Fruit fly (Drosophila melanogaster): Measurements from ENCODE around the gene Ets96B.

The Ets96B gene

DNA sequence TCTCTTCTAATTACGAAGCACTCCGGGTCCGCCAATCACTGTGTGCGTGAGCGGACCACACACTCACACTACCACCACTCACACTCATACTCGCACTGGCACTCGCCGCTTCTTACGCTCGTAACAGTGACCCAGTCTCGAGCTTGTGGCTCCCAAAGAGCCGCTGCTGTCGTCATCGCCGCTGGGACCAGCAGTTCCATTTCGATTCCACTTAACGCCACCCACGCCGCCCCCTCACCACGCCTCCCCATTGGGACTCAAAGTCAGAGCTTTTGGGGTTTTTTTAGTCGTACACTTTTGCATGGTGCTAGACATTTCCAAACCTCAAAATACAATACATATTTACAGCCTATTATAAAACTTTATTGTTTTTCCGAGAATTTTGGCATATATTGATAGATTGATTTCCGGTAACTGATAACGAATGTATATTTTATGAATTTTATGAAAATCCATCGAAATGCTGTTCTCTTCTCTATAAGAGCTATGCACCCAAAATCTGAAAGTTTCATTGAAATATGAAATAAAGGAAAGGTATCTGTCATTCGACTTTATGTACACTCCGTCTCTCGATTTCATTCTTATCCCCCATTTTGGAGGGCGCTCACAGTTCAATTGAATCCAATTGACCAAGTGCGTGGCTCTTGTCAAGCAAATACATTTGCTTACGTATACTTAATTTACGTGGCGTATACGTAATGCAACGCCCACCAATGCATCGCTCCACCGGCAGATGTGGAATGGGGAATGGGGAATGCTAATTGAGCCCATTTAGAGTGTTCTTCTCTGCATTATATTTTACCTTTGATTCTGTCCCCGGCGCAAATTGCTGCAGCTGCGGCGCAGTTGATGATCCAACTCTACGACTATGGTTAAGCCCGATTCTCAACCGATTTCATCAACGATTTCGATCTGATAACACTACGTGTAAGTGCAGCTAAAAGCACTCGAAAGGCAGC lies 16.3 kb upstream of the Ets96B start, which contains the start of gene CG42331 (continued):
- TF ChIP-seq CG2712 (tag; optimal IDR thresholded peaks at IDR 0.05), result peak; percentile 67
- TF ChIP-seq D19A (tag; optimal IDR thresholded peaks at IDR 0.05), result peak; percentile 98
- no peak for TF ChIP-seq Mad (GFP tag; optimal IDR thresholded peaks at IDR 0.05)
- TF ChIP-seq gem (tag; optimal IDR thresholded peaks at IDR 0.05), result peak; percentile 86
- TF ChIP-seq mam (GFP tag; optimal IDR thresholded peaks at IDR 0.05), result peak; percentile 48
- no peak for TF ChIP-seq CG2889 (GFP tag; IDR thresholded peaks at IDR 0.05)
- no peak for TF ChIP-seq mld (GFP tag; IDR thresholded peaks at IDR 0.05; ENCODE audit: partially characterized antibody)
- no peak for TF ChIP-seq schlank (tag; optimal IDR thresholded peaks at IDR 0.05)
- 0 out of 2 replicates have a peak, but pooled peaks have one; percentile 14 for TF ChIP-seq CG4360 (GFP tag; IDR thresholded peaks at IDR 0.05)
- no peak for TF ChIP-seq E2f2 (GFP tag; IDR thresholded peaks at IDR 0.05)
- peak; percentile 71 for TF ChIP-seq phol (tag; optimal IDR thresholded peaks at IDR 0.05)
- TF ChIP-seq CG4730 (GFP tag; IDR thresholded peaks at IDR 0.05), result no peak
- no peak for TF ChIP-seq ac (GFP tag; optimal IDR thresholded peaks at IDR 0.05)
- peak; percentile 50 for TF ChIP-seq pho (GFP tag; optimal IDR thresholded peaks at IDR 0.05)
- peak; percentile 15 for TF ChIP-seq CG14710 (tag; optimal IDR thresholded peaks at IDR 0.05)
- TF ChIP-seq ranshi (GFP tag; IDR thresholded peaks at IDR 0.05), result peak; percentile 44; the same call in 1 of the 2 replicates
- no peak for TF ChIP-seq Elba2 (GFP tag; optimal IDR thresholded peaks at IDR 0.05)
- TF ChIP-seq CG8765 (GFP tag; IDR thresholded peaks at IDR 0.05), result no peak
- peak; percentile 18; the same call in 1 of the 2 replicates for TF ChIP-seq chm (GFP tag; IDR thresholded peaks at IDR 0.05)
- peak; percentile 55; the same call in 2 of the 3 replicates for TF ChIP-seq Aef1 (GFP tag; IDR thresholded peaks at IDR 0.05)
- TF ChIP-seq az2 (GFP tag; optimal IDR thresholded peaks at IDR 0.05), result peak; percentile 32
- TF ChIP-seq repo (GFP tag; optimal IDR thresholded peaks at IDR 0.05), result no peak
- TF ChIP-seq nmo (GFP tag; optimal IDR thresholded peaks at IDR 0.05), result peak; percentile 63
- peak; percentile 84 for TF ChIP-seq dmrt99B (tag; optimal IDR thresholded peaks at IDR 0.05)
- no peak for TF ChIP-seq slou (GFP tag; optimal IDR thresholded peaks at IDR 0.05)
- no peak for TF ChIP-seq CG16779 (GFP tag; IDR thresholded peaks at IDR 0.05)
- no peak for TF ChIP-seq CG12942 (GFP tag; optimal IDR thresholded peaks at IDR 0.05)
- TF ChIP-seq CG14014 (GFP tag; IDR thresholded peaks at IDR 0.05), result no peak
- TF ChIP-seq CG3163 (GFP tag; optimal IDR thresholded peaks at IDR 0.05), result peak; percentile 16
- TF ChIP-seq NK7.1 (GFP tag; optimal IDR thresholded peaks at IDR 0.05), result peak; percentile 24
- TF ChIP-seq gsb-n (tag; optimal IDR thresholded peaks at IDR 0.05), result peak; percentile 54
- TF ChIP-seq CG11504 (tag; optimal IDR thresholded peaks at IDR 0.05), result peak; percentile 77
- TF ChIP-seq CG1603 (tag; optimal IDR thresholded peaks at IDR 0.05), result peak; percentile 45
- peak; percentile 35 to 60 for TF ChIP-seq Trl (optimal IDR thresholded peaks at IDR 0.05)
- TF ChIP-seq Trl (GFP tag; optimal IDR thresholded peaks at IDR 0.05), result peak; percentile 27
- no peak for TF ChIP-seq Stat92E (GFP tag; optimal IDR thresholded peaks at IDR 0.05)
- no peak for TF ChIP-seq hbn (GFP tag; IDR thresholded peaks at IDR 0.05; ENCODE audit: partially characterized antibody)
- TF ChIP-seq HHEX (GFP tag; optimal IDR thresholded peaks at IDR 0.05), result peak; percentile 66
- peak; percentile 89 for TF ChIP-seq chinmo (GFP tag; IDR thresholded peaks at IDR 0.05; ENCODE audit: partially characterized antibody)
- no peak for TF ChIP-seq gro (GFP tag; optimal IDR thresholded peaks at IDR 0.05)
- 0 out of 3 replicates have a peak, but pooled peaks have one; percentile 50 for TF ChIP-seq CG34422 (GFP tag; IDR thresholded peaks at IDR 0.05)
- no peak for TF ChIP-seq Scr (GFP tag; IDR thresholded peaks at IDR 0.05; ENCODE audit: partially characterized antibody)
- TF ChIP-seq ssp (GFP tag; IDR thresholded peaks at IDR 0.05), result no peak
- TF ChIP-seq Bdp1 (GFP tag; optimal IDR thresholded peaks at IDR 0.05), result no peak
- peak; percentile 45 for TF ChIP-seq Ada2b (GFP tag; IDR thresholded peaks at IDR 0.05)
- no peak for TF ChIP-seq pzg (GFP tag; optimal IDR thresholded peaks at IDR 0.05)
- TF ChIP-seq aop (GFP tag; IDR thresholded peaks at IDR 0.05), result no peak
- TF ChIP-seq CG10147 (GFP tag; optimal IDR thresholded peaks at IDR 0.05), result peak; percentile 59
- TF ChIP-seq Nf-YA (GFP tag; IDR thresholded peaks at IDR 0.05), result no peak
